Worm (Caenorhabditis elegans) whole organism, late embryonic: ENCODE measurements around the gene Y38E10A.24.
A peak's percentile ranks its signal among the peaks of the same experiment; 100 is the strongest.

Experiments
- F13H6.1 ChIP-seq: sonication (generic microtip); optimal IDR thresholded peaks from 2 replicates; lab custom pipeline; 2016; ENCODE audit warnings: missing genetic modification characterization, missing compliant biosample characterization
- K09A11.1 ChIP-seq: sonication (generic microtip); optimal IDR thresholded peaks from 2 replicates; lab custom pipeline; 2017; ENCODE audit warnings: antibody characterized with exemption, mild to moderate bottlenecking, missing genetic modification characterization, missing compliant biosample characterization; ENCODE audit not compliant: insufficient read depth
- T23F11.4 ChIP-seq: fragments of 200-800 bp; sonication (Bioruptor generic); optimal IDR thresholded peaks from 2 replicates; lab custom pipeline; 2018; ENCODE audit warnings: mild to moderate bottlenecking, missing genetic modification characterization, missing compliant biosample characterization
- ahr-1 ChIP-seq: sonication (generic microtip); optimal IDR thresholded peaks from 2 replicates; lab custom pipeline; 2016; ENCODE audit warnings: missing genetic modification characterization, missing compliant biosample characterization
- ama-1 ChIP-seq: fragments of 150-350 bp; optimal IDR thresholded peaks from 2 replicates; lab custom pipeline; 2014
- ceh-14 ChIP-seq: sonication (generic microtip); optimal IDR thresholded peaks from 2 replicates; lab custom pipeline; 2016; ENCODE audit warnings: missing genotype, missing genetic modification characterization, missing compliant biosample characterization
- ceh-2 ChIP-seq: sonication (generic microtip); optimal IDR thresholded peaks from 2 replicates; lab custom pipeline; 2016; ENCODE audit warnings: missing genotype, missing genetic modification characterization, missing compliant biosample characterization
- ceh-22 ChIP-seq: sonication (generic microtip); optimal IDR thresholded peaks from 2 replicates; lab custom pipeline; 2017; ENCODE audit warnings: missing biosample characterization, missing genetic modification characterization
- ceh-24 ChIP-seq: sonication (generic microtip); optimal IDR thresholded peaks from 2 replicates; lab custom pipeline; 2016; ENCODE audit warnings: mild to moderate bottlenecking, missing genetic modification characterization, missing compliant biosample characterization
- ceh-34 ChIP-seq: sonication (generic microtip); optimal IDR thresholded peaks from 2 replicates; lab custom pipeline; 2016; ENCODE audit warnings: mild to moderate bottlenecking, missing genetic modification characterization, missing compliant biosample characterization
- dmd-4 ChIP-seq: sonication (generic microtip); optimal IDR thresholded peaks from 2 replicates; lab custom pipeline; 2016; ENCODE audit warnings: borderline replicate concordance, missing genetic modification characterization, missing compliant biosample characterization
- dve-1 ChIP-seq: sonication (generic microtip); optimal IDR thresholded peaks from 2 replicates; lab custom pipeline; 2017; ENCODE audit warnings: antibody characterized with exemption, mild to moderate bottlenecking, missing genetic modification characterization, missing compliant biosample characterization
- elt-2 ChIP-seq: sonication (generic microtip); optimal IDR thresholded peaks from 2 replicates; lab custom pipeline; 2016; ENCODE audit warnings: missing genetic modification reagents, missing genetic modification characterization, missing compliant biosample characterization
- elt-4 ChIP-seq: sonication (generic microtip); optimal IDR thresholded peaks from 2 replicates; lab custom pipeline; 2016; ENCODE audit warnings: missing genetic modification characterization, missing compliant biosample characterization
- fax-1 ChIP-seq: sonication (generic microtip); optimal IDR thresholded peaks from 2 replicates; lab custom pipeline; 2016; ENCODE audit warnings: missing genotype, missing genetic modification characterization, missing compliant biosample characterization
- gmeb-2 ChIP-seq: sonication (generic microtip); optimal IDR thresholded peaks from 2 replicates; lab custom pipeline; 2016; ENCODE audit warnings: missing genetic modification characterization, inconsistent platforms, missing compliant biosample characterization
- hlh-13 ChIP-seq: fragments of 200-800 bp; sonication (Bioruptor generic); optimal IDR thresholded peaks from 2 replicates; lab custom pipeline; 2018; ENCODE audit warnings: mild to moderate bottlenecking, missing genetic modification characterization, missing compliant biosample characterization
- hlh-15 ChIP-seq: sonication (generic microtip); optimal IDR thresholded peaks from 2 replicates; lab custom pipeline; 2016; ENCODE audit warnings: missing genetic modification characterization, missing compliant biosample characterization
- hlh-30 ChIP-seq: sonication (generic microtip); optimal IDR thresholded peaks from 2 replicates; lab custom pipeline; 2017; ENCODE audit warnings: antibody characterized with exemption, missing genetic modification characterization, missing compliant biosample characterization; ENCODE audit not compliant: insufficient read depth
- hlh-8 ChIP-seq: sonication (generic microtip); optimal IDR thresholded peaks from 2 replicates; lab custom pipeline; 2016; ENCODE audit warnings: missing genotype, missing genetic modification characterization, missing compliant biosample characterization
- lim-6 ChIP-seq: sonication (generic microtip); optimal IDR thresholded peaks from 2 replicates; lab custom pipeline; 2016; ENCODE audit warnings: missing genetic modification characterization, missing compliant biosample characterization
- nhr-11 ChIP-seq: fragments of 150-350 bp; optimal IDR thresholded peaks from 2 replicates; lab custom pipeline; 2014; ENCODE audit warnings: missing biosample characterization, missing genetic modification characterization
- npax-4 ChIP-seq: sonication (generic microtip); optimal IDR thresholded peaks from 2 replicates; lab custom pipeline; 2016; ENCODE audit warnings: missing genetic modification characterization, missing compliant biosample characterization
- pag-3 ChIP-seq: sonication (generic microtip); optimal IDR thresholded peaks from 2 replicates; lab custom pipeline; 2016; ENCODE audit warnings: missing compliant biosample characterization, missing genetic modification characterization, borderline replicate concordance
- pat-9 ChIP-seq: fragments of 200-800 bp; sonication (Bioruptor generic); optimal IDR thresholded peaks from 2 replicates; lab custom pipeline; 2018; ENCODE audit warnings: mild to moderate bottlenecking, missing genetic modification characterization, moderate library complexity, missing compliant biosample characterization
- pha-2 ChIP-seq: sonication (generic microtip); optimal IDR thresholded peaks from 2 replicates; lab custom pipeline; 2017; ENCODE audit warnings: mild to moderate bottlenecking, missing genetic modification characterization, missing compliant biosample characterization
- pha-4 ChIP-seq: fragments of 150-350 bp; optimal IDR thresholded peaks from 2 replicates; lab custom pipeline; 2018; ENCODE audit warnings: missing biosample characterization, missing genetic modification reagents, missing genetic modification characterization
- pros-1 ChIP-seq: fragments of 150-350 bp; optimal IDR thresholded peaks from 2 replicates; lab custom pipeline; 2014; ENCODE audit warnings: missing biosample characterization, missing genetic modification reagents, missing genetic modification characterization
- ref-2 ChIP-seq: sonication (generic microtip); optimal IDR thresholded peaks from 2 replicates; lab custom pipeline; 2016; ENCODE audit warnings: missing genetic modification characterization, missing compliant biosample characterization
- sox-2 ChIP-seq: fragments of 200-800 bp; sonication (Bioruptor generic); IDR thresholded peaks from 2 replicates; pipeline ENCODE4 v1.3.6; 2022; ENCODE audit warnings: missing genetic modification reagents, missing genetic modification characterization, missing compliant biosample characterization
- sox-4 ChIP-seq: sonication (generic microtip); optimal IDR thresholded peaks from 2 replicates; lab custom pipeline; 2017; ENCODE audit warnings: mild to moderate bottlenecking, missing genetic modification characterization, inconsistent platforms, missing compliant biosample characterization
- syd-9 ChIP-seq: sonication (generic microtip); optimal IDR thresholded peaks from 2 replicates; lab custom pipeline; 2016; ENCODE audit warnings: mild to moderate bottlenecking, missing genetic modification characterization, moderate library complexity, missing compliant biosample characterization
- tbx-2 ChIP-seq: sonication (generic microtip); optimal IDR thresholded peaks from 2 replicates; lab custom pipeline; 2016; ENCODE audit warnings: missing genetic modification characterization, missing compliant biosample characterization
- ttx-3 ChIP-seq: sonication (generic microtip); optimal IDR thresholded peaks from 2 replicates; lab custom pipeline; 2016; ENCODE audit warnings: missing genetic modification reagents, missing genetic modification characterization, missing compliant biosample characterization
- unc-3 ChIP-seq, 2 experiments: fragments of 200-800 bp in 1 of 2; sonication (Bioruptor generic) in 1 of 2; sonication (generic microtip) in 1 of 2; conservative IDR thresholded peaks in 1 of 2; optimal IDR thresholded peaks in 1 of 2; 2 replicates each; pipeline versions ENCODE4 v1.3.6 to Lab custom; 2016 to 2022; ENCODE audit warnings: missing compliant biosample characterization in 2 of 2, missing genetic modification characterization in 2 of 2, missing genetic modification reagents in 1 of 2
- unc-42 ChIP-seq: sonication (generic microtip); optimal IDR thresholded peaks from 2 replicates; lab custom pipeline; 2016; ENCODE audit warnings: missing genotype, missing genetic modification characterization, missing compliant biosample characterization
- unc-86 ChIP-seq: sonication (generic microtip); optimal IDR thresholded peaks from 2 replicates; lab custom pipeline; 2016; ENCODE audit warnings: missing genetic modification characterization, missing compliant biosample characterization
- zip-5 ChIP-seq: sonication (generic microtip); optimal IDR thresholded peaks from 2 replicates; lab custom pipeline; 2016; ENCODE audit warnings: missing genetic modification characterization, missing compliant biosample characterization
- ztf-16 ChIP-seq: sonication (generic microtip); optimal IDR thresholded peaks from 2 replicates; lab custom pipeline; 2017; ENCODE audit warnings: missing genetic modification characterization, missing compliant biosample characterization

Gene Y38E10A.24

ce11 chrII:12678867-12679134, at the start of gene Y38E10A.24:
Gene Y38E10A.24, plus strand, starts transcription at chrII:12679035.
- TF ChIP-seq dmd-4 (tag; lab: Kevin White, UChicago) (no peak), ama-1 (lab: Kevin White, UChicago) (no peak), pha-2 (no peak), hlh-13 (no peak), nhr-11 (tag; lab: Kevin White, UChicago) (no peak), unc-3 (GFP tag; conservative IDR thresholded peaks at IDR 0.05; lab: Robert Waterston, UW) (no peak), unc-3 (tag; optimal IDR thresholded peaks at IDR 0.05; lab: Kevin White, UChicago) (no peak), unc-42 (tag; lab: Kevin White, UChicago) (no peak)

ce11 chrII:12629387-12629786, 49.4 kb upstream of the Y38E10A.24 start, which contains the start of gene Y38E10A.28:
Gene Y38E10A.28, plus strand, starts transcription at chrII:12629687.
- TF ChIP-seq sox-2 (no peak), elt-2 (tag; lab: Kevin White, UChicago) (no peak), hlh-30 (tag; lab: Kevin White, UChicago) (no peak), gmeb-2 (tag; lab: Kevin White, UChicago) (no peak), F13H6.1 (tag; lab: Kevin White, UChicago) (no peak), zip-5 (no peak), pat-9 (no peak)

- TF ChIP-seq sox-4 (no peak), npax-4 (no peak), sox-2 (no peak), dmd-4 (tag; lab: Kevin White, UChicago) (no peak), elt-4 (tag; lab: Kevin White, UChicago) (no peak), T23F11.4 (GFP tag; lab: Kevin White, UChicago) (no peak), ceh-2 (tag; lab: Kevin White, UChicago) (no peak), unc-3 (GFP tag; conservative IDR thresholded peaks at IDR 0.05; lab: Robert Waterston, UW) (no peak), unc-3 (tag; optimal IDR thresholded peaks at IDR 0.05; lab: Kevin White, UChicago) (no peak), pat-9 (no peak), hlh-15 (no peak), unc-86 (tag; lab: Kevin White, UChicago) (no peak), ceh-34 (tag; lab: Kevin White, UChicago) (no peak), hlh-13 (no peak), lim-6 (tag; lab: Kevin White, UChicago) (no peak), pha-4 (no peak), hlh-8 (tag; lab: Kevin White, UChicago) (no peak), ahr-1 (no peak), pros-1 (no peak)
These were observed 47.9 kb upstream of the Y38E10A.24 start, which contains the start of gene Y38E10A.34 for ce11 chrII:12630888-12631287. Gene Y38E10A.34, plus strand, starts transcription at chrII:12631188.

ce11 chrII:12634749-12635318, 44.0 kb upstream of the Y38E10A.24 start, which contains the start of gene Y38E10A.17:
Gene Y38E10A.17, minus strand, starts transcription at chrII:12634799.
- TF ChIP-seq K09A11.1 (tag; lab: Kevin White, UChicago), result no peak
- TF ChIP-seq, all 69 proteins: peak for 0

- TF ChIP-seq pha-4 (no peak), dve-1 (tag; lab: Kevin White, UChicago) (peak; percentile 68)
- TF ChIP-seq, all 69 proteins: peak for 1
These were observed 42.2 kb upstream of the Y38E10A.24 start, which contains the start of gene nhr-234 for ce11 chrII:12636602-12637001. Gene nhr-234, plus strand, starts transcription at chrII:12636678.

ce11 chrII:12640370-12640769, 38.5 kb upstream of the Y38E10A.24 start, which contains the start of gene nhr-235:
Gene nhr-235, plus strand, starts transcription at chrII:12640670.
- TF ChIP-seq K09A11.1 (tag; lab: Kevin White, UChicago) (no peak), ceh-14 (no peak), ceh-34 (tag; lab: Kevin White, UChicago) (no peak), T23F11.4 (GFP tag; lab: Kevin White, UChicago) (no peak), hlh-8 (tag; lab: Kevin White, UChicago) (no peak), elt-4 (tag; lab: Kevin White, UChicago) (no peak), ztf-16 (tag; lab: Kevin White, UChicago) (no peak), ttx-3 (tag; lab: Kevin White, UChicago) (no peak), ceh-22 (no peak), ama-1 (lab: Kevin White, UChicago) (no peak), dve-1 (tag; lab: Kevin White, UChicago) (no peak), tbx-2 (tag; lab: Kevin White, UChicago) (no peak), syd-9 (tag; lab: Kevin White, UChicago) (no peak), pag-3 (tag; lab: Kevin White, UChicago) (no peak), fax-1 (tag; lab: Kevin White, UChicago) (no peak), ceh-24 (tag; lab: Kevin White, UChicago) (no peak), hlh-30 (tag; lab: Kevin White, UChicago) (no peak), ref-2 (tag; lab: Kevin White, UChicago) (no peak)
